Fruit fly (Drosophila melanogaster) whole organism, embryonic: ENCODE data around the gene CG34163.

Source experiments
- Atf6 ChIP-seq: fragments of 200-800 bp; sonication (Bioruptor generic); IDR thresholded peaks from 2 replicates; pipeline ENCODE4 v1.3.6; 2022; ENCODE audit warnings: missing biosample characterization, missing genetic modification characterization
- CG10147 ChIP-seq: fragments of 200-800 bp; sonication (Bioruptor generic); optimal IDR thresholded peaks from 2 replicates; lab custom pipeline; 2019; ENCODE audit warnings: missing biosample characterization, mild to moderate bottlenecking, missing genetic modification characterization, moderate library complexity
- CG10209 ChIP-seq: fragments of 200-800 bp; sonication (Bioruptor generic); optimal IDR thresholded peaks from 3 replicates; lab custom pipeline; 2017; ENCODE audit warnings: missing biosample characterization, mild to moderate bottlenecking, missing genetic modification characterization, missing genetic modification reagents
- CG10543 ChIP-seq: fragments of 200-800 bp; sonication (Bioruptor generic); optimal IDR thresholded peaks from 3 replicates; lab custom pipeline; 2017; ENCODE audit warnings: missing biosample characterization, mild to moderate bottlenecking, missing genetic modification characterization, moderate library complexity
- CG11504 ChIP-seq: fragments of 200-800 bp; sonication (Bioruptor generic); optimal IDR thresholded peaks from 3 replicates; lab custom pipeline; 2019; ENCODE audit warnings: missing biosample characterization, mild to moderate bottlenecking, missing genetic modification characterization, moderate library complexity
- CG11723 ChIP-seq: fragments of 200-800 bp; sonication (Bioruptor generic); optimal IDR thresholded peaks from 2 replicates; lab custom pipeline; 2017; ENCODE audit warnings: missing biosample characterization, mild to moderate bottlenecking, missing genetic modification characterization
- CG12299 ChIP-seq: fragments of 200-800 bp; sonication (Bioruptor generic); optimal IDR thresholded peaks from 2 replicates; lab custom pipeline; 2018; ENCODE audit warnings: missing biosample characterization, mild to moderate bottlenecking, missing genetic modification characterization
- CG12942 ChIP-seq: fragments of 200-800 bp; sonication (Bioruptor generic); optimal IDR thresholded peaks from 3 replicates; lab custom pipeline; 2016; ENCODE audit warnings: missing biosample characterization, missing genetic modification characterization
- CG14667 ChIP-seq: fragments of 200-800 bp; sonication (Bioruptor generic); IDR thresholded peaks from 2 replicates; pipeline ENCODE4 v1.3.6; 2022; ENCODE audit warnings: missing biosample characterization, missing genetic modification characterization
- CG14710 ChIP-seq: fragments of 200-800 bp; sonication (Bioruptor generic); optimal IDR thresholded peaks from 3 replicates; lab custom pipeline; 2019; ENCODE audit warnings: missing biosample characterization, mild to moderate bottlenecking, missing genetic modification characterization, moderate library complexity
- CG17568 ChIP-seq: fragments of 200-800 bp; sonication (Bioruptor generic); optimal IDR thresholded peaks from 2 replicates; lab custom pipeline; 2018; ENCODE audit warnings: missing biosample characterization, mild to moderate bottlenecking, missing genetic modification characterization, moderate library complexity
- CG1792 ChIP-seq: fragments of 200-800 bp; sonication (Bioruptor generic); optimal IDR thresholded peaks from 2 replicates; lab custom pipeline; 2016; ENCODE audit warnings: missing biosample characterization, missing genetic modification characterization
- CG1832 ChIP-seq: fragments of 200-800 bp; sonication (Bioruptor generic); optimal IDR thresholded peaks from 2 replicates; lab custom pipeline; 2017; ENCODE audit warnings: missing biosample characterization, mild to moderate bottlenecking, missing genetic modification characterization, inconsistent platforms
- CG4424 ChIP-seq: fragments of 200-800 bp; sonication (Bioruptor generic); optimal IDR thresholded peaks from 3 replicates; lab custom pipeline; 2016; ENCODE audit warnings: missing biosample characterization, missing genetic modification characterization
- CG6254 ChIP-seq: fragments of 200-800 bp; sonication (Bioruptor generic); optimal IDR thresholded peaks from 3 replicates; lab custom pipeline; 2017; ENCODE audit warnings: mild to moderate bottlenecking, missing biosample characterization, missing genetic modification reagents, missing genetic modification characterization
- CG6813 ChIP-seq: fragments of 200-800 bp; sonication (Bioruptor generic); optimal IDR thresholded peaks from 2 replicates; lab custom pipeline; 2017; ENCODE audit warnings: missing biosample characterization, missing genetic modification characterization, mild to moderate bottlenecking, moderate library complexity, missing genetic modification reagents
- CG7928 ChIP-seq: fragments of 200-800 bp; sonication (Bioruptor generic); optimal IDR thresholded peaks from 2 replicates; lab custom pipeline; 2017; ENCODE audit warnings: missing biosample characterization, mild to moderate bottlenecking, missing genetic modification characterization
- CG9609 ChIP-seq: fragments of 200-800 bp; sonication (Bioruptor generic); optimal IDR thresholded peaks from 3 replicates; lab custom pipeline; 2016; ENCODE audit warnings: missing biosample characterization, missing genetic modification characterization
- D19A ChIP-seq: fragments of 200-800 bp; optimal IDR thresholded peaks from 3 replicates; lab custom pipeline; 2019; ENCODE audit warnings: missing biosample characterization, mild to moderate bottlenecking, missing genetic modification characterization, moderate library complexity
- Dad ChIP-seq: fragments of 200-800 bp; sonication (Bioruptor generic); optimal IDR thresholded peaks from 3 replicates; lab custom pipeline; 2016; ENCODE audit warnings: missing biosample characterization, missing genetic modification characterization
- Dip3 ChIP-seq: fragments of 200-800 bp; sonication (Bioruptor generic); optimal IDR thresholded peaks from 3 replicates; lab custom pipeline; 2016; ENCODE audit warnings: missing biosample characterization, missing genetic modification characterization
- Drgx ChIP-seq: fragments of 200-800 bp; sonication (Bioruptor generic); IDR thresholded peaks from 2 replicates; pipeline ENCODE4 v1.3.6; 2022; ENCODE audit warnings: missing biosample characterization, missing genetic modification characterization
- Fer2 ChIP-seq: fragments of 200-800 bp; sonication (Bioruptor generic); optimal IDR thresholded peaks from 2 replicates; lab custom pipeline; 2018; ENCODE audit warnings: missing biosample characterization, mild to moderate bottlenecking, missing genetic modification characterization, moderate library complexity
- HLHmδ ChIP-seq: fragments of 200-800 bp; sonication (Bioruptor generic); optimal IDR thresholded peaks from 2 replicates; lab custom pipeline; 2018; ENCODE audit warnings: missing biosample characterization, mild to moderate bottlenecking, missing genetic modification characterization, moderate library complexity
- Hr39 ChIP-seq: fragments of >200 bp; optimal IDR thresholded peaks from 2 replicates; lab custom pipeline; 2017
- Kr ChIP-seq: fragments of 200-800 bp; sonication (Bioruptor generic); optimal IDR thresholded peaks from 2 replicates; lab custom pipeline; 2017; ENCODE audit warnings: missing biosample characterization, mild to moderate bottlenecking, missing genetic modification characterization
- Mrtf ChIP-seq: fragments of 200-800 bp; sonication (Bioruptor generic); IDR thresholded peaks from 3 replicates; pipeline ENCODE4 v1.3.6; 2022; ENCODE audit warnings: missing biosample characterization, missing genetic modification characterization
- Poxn ChIP-seq: fragments of 200-800 bp; sonication (Bioruptor generic); IDR thresholded peaks from 2 replicates; pipeline ENCODE4 v1.3.6; 2022; ENCODE audit warnings: missing biosample characterization, missing genetic modification characterization
- Ptx1 ChIP-seq: fragments of 200-800 bp; sonication (Bioruptor generic); IDR thresholded peaks from 2 replicates; pipeline ENCODE4 v1.3.6; 2022; ENCODE audit warnings: missing biosample characterization, missing genetic modification characterization
- Ravus ChIP-seq: fragments of 200-800 bp; sonication (Bioruptor generic); IDR thresholded peaks from 2 replicates; pipeline ENCODE4 v1.3.6; 2022; ENCODE audit warnings: missing biosample characterization, missing genetic modification characterization
- Rx ChIP-seq: fragments of 200-800 bp; sonication (Bioruptor generic); IDR thresholded peaks from 2 replicates; pipeline ENCODE4 v1.3.6; 2022; ENCODE audit warnings: missing biosample characterization, missing genetic modification characterization
- Scr ChIP-seq: fragments of 200-800 bp; sonication (Bioruptor generic); IDR thresholded peaks from 2 replicates; pipeline ENCODE4 v1.3.6; 2022; ENCODE audit warnings: missing biosample characterization, missing genetic modification characterization; ENCODE audit not compliant: partially characterized antibody
- amos ChIP-seq: fragments of 200-800 bp; sonication (Bioruptor generic); IDR thresholded peaks from 2 replicates; pipeline ENCODE4 v1.3.6; 2022; ENCODE audit warnings: missing biosample characterization, missing genetic modification characterization; ENCODE audit not compliant: partially characterized antibody
- disco-r ChIP-seq: fragments of 200-800 bp; sonication (Bioruptor generic); optimal IDR thresholded peaks from 2 replicates; lab custom pipeline; 2016; ENCODE audit warnings: missing biosample characterization, missing genetic modification characterization
- gsb-n ChIP-seq: fragments of 200-800 bp; sonication (Bioruptor generic); optimal IDR thresholded peaks from 3 replicates; lab custom pipeline; 2018; ENCODE audit warnings: missing biosample characterization, mild to moderate bottlenecking, missing genetic modification characterization
- jumu ChIP-seq: fragments of 200-800 bp; sonication (Bioruptor generic); optimal IDR thresholded peaks from 3 replicates; lab custom pipeline; 2016; ENCODE audit warnings: missing biosample characterization, missing genetic modification characterization
- lab ChIP-seq: fragments of 200-800 bp; sonication (Bioruptor generic); optimal IDR thresholded peaks from 3 replicates; lab custom pipeline; 2017; ENCODE audit warnings: missing biosample characterization, missing genetic modification characterization, mild to moderate bottlenecking, moderate library complexity, missing genetic modification reagents
- lilli ChIP-seq: fragments of 200-800 bp; sonication (Bioruptor generic); optimal IDR thresholded peaks from 3 replicates; lab custom pipeline; 2016; ENCODE audit warnings: missing biosample characterization, missing genetic modification characterization
- mam ChIP-seq: fragments of 200-800 bp; sonication (Bioruptor generic); optimal IDR thresholded peaks from 3 replicates; lab custom pipeline; 2016; ENCODE audit warnings: missing biosample characterization, missing genetic modification characterization
- oc ChIP-seq: fragments of 200-800 bp; sonication (Bioruptor generic); optimal IDR thresholded peaks from 2 replicates; lab custom pipeline; 2018; ENCODE audit warnings: missing biosample characterization, mild to moderate bottlenecking, missing genetic modification characterization, moderate library complexity
- pnt ChIP-seq: fragments of 200-800 bp; sonication (Bioruptor generic); optimal IDR thresholded peaks from 3 replicates; lab custom pipeline; 2016; ENCODE audit warnings: missing biosample characterization, missing genetic modification characterization
- scrt ChIP-seq: fragments of 200-800 bp; sonication (Bioruptor generic); optimal IDR thresholded peaks from 2 replicates; lab custom pipeline; 2018; ENCODE audit warnings: missing biosample characterization, mild to moderate bottlenecking, missing genetic modification characterization, moderate library complexity
- sens ChIP-seq: fragments of 200-800 bp; sonication (Bioruptor generic); peaks from one replicate; lab custom pipeline; 2016; ENCODE audit warnings: missing biosample characterization, missing genetic modification characterization
- slbo ChIP-seq: fragments of 200-800 bp; sonication (Bioruptor generic); IDR thresholded peaks from 2 replicates; pipeline ENCODE4 v1.3.6; 2022; ENCODE audit warnings: missing biosample characterization, missing genetic modification characterization
- so ChIP-seq: fragments of 200-800 bp; sonication (Bioruptor generic); IDR thresholded peaks from 3 replicates; pipeline ENCODE4 v1.3.6; 2022; ENCODE audit warnings: missing biosample characterization, missing genetic modification characterization
- sug ChIP-seq: fragments of 200-800 bp; optimal IDR thresholded peaks from 2 replicates; lab custom pipeline; 2019; ENCODE audit warnings: missing biosample characterization, mild to moderate bottlenecking, missing genetic modification characterization, moderate library complexity
- tgo ChIP-seq: fragments of 200-800 bp; sonication (Bioruptor generic); IDR thresholded peaks from 3 replicates; pipeline ENCODE4 v1.3.6; 2022; ENCODE audit warnings: missing biosample characterization, missing genetic modification characterization
- ttk ChIP-seq: fragments of 200-800 bp; sonication (Bioruptor generic); IDR thresholded peaks from 2 replicates; pipeline ENCODE4 v2.1.2; 2022; ENCODE audit warnings: missing biosample characterization, missing genetic modification characterization
- tx ChIP-seq: fragments of 200-800 bp; sonication (Bioruptor generic); optimal IDR thresholded peaks from 2 replicates; lab custom pipeline; 2016; ENCODE audit warnings: missing biosample characterization, missing genetic modification characterization
- zf30C ChIP-seq: fragments of 200-800 bp; sonication (Bioruptor generic); optimal IDR thresholded peaks from 3 replicates; lab custom pipeline; 2018; ENCODE audit warnings: missing biosample characterization, mild to moderate bottlenecking, missing genetic modification characterization
- zfh2 ChIP-seq: fragments of 200-800 bp; sonication (Bioruptor generic); optimal IDR thresholded peaks from 2 replicates; lab custom pipeline; 2016; ENCODE audit warnings: missing biosample characterization, missing genetic modification characterization

The CG34163 gene

dm6 chr2L:11949917-11950316, 38.2 kb upstream of the CG34163 start (continued):
- TF ChIP-seq lab (GFP tag; lab: Kevin White, UChicago) (no peak), Hr39 (lab: Kevin White, UChicago) (no peak), pnt (peak; percentile 50), Drgx (GFP tag; lab: Robert Waterston, UW) (peak; percentile 94), slbo (GFP tag; lab: Robert Waterston, UW) (peak; percentile 45), Poxn (GFP tag; lab: Robert Waterston, UW) (no peak), CG10147 (GFP tag; lab: Kevin White, UChicago) (no peak), Ravus (GFP tag; lab: Robert Waterston, UW) (no peak; the same call in 1 of the 2 replicates), CG9609 (GFP tag; lab: Kevin White, UChicago) (peak; percentile 0), Kr (no peak), CG17568 (GFP tag; lab: Kevin White, UChicago) (no peak), D19A (tag; lab: Kevin White, UChicago) (peak; percentile 36), gsb-n (no peak), sens (GFP tag; lab: Kevin White, UChicago) (peak; percentile 91), Dip3 (GFP tag; lab: Kevin White, UChicago) (no peak), Dad (GFP tag; lab: Kevin White, UChicago) (no peak), scrt (GFP tag; lab: Kevin White, UChicago) (no peak), Atf6 (GFP tag; lab: Robert Waterston, UW) (no peak; the same call in 1 of the 2 replicates), oc (tag; lab: Kevin White, UChicago) (peak; percentile 37), HLHmδ (GFP tag; lab: Kevin White, UChicago) (no peak), disco-r (GFP tag; lab: Kevin White, UChicago) (no peak), Rx (GFP tag; lab: Robert Waterston, UW) (0 out of 2 replicates have a peak, but pooled peaks have one; percentile 4), CG1832 (GFP tag; lab: Kevin White, UChicago) (no peak), CG6254 (GFP tag; lab: Kevin White, UChicago) (no peak), CG4424 (peak; percentile 8), CG10543 (GFP tag; lab: Kevin White, UChicago) (no peak), Scr (GFP tag; lab: Robert Waterston, UW) (no peak), zf30C (no peak), lilli (GFP tag; lab: Kevin White, UChicago) (peak; percentile 16), CG7928 (no peak), tx (peak; percentile 1), CG10209 (GFP tag; lab: Kevin White, UChicago) (peak; percentile 14), CG12942 (no peak), CG14667 (peak; percentile 40; the same call in 1 of the 2 replicates), CG12299 (no peak), Ptx1 (GFP tag; lab: Robert Waterston, UW) (peak; percentile 55), mam (GFP tag; lab: Kevin White, UChicago) (no peak), CG14710 (tag; lab: Kevin White, UChicago) (peak; percentile 17), CG1792 (GFP tag; lab: Kevin White, UChicago) (no peak), jumu (GFP tag; lab: Kevin White, UChicago) (peak; percentile 42), ttk (GFP tag; lab: Robert Waterston, UW) (peak; percentile 64; the same call in 1 of the 2 replicates), zfh2 (GFP tag; lab: Kevin White, UChicago) (no peak), amos (GFP tag; lab: Robert Waterston, UW) (0 out of 2 replicates have a peak, but pooled peaks have one; percentile 9), CG6813 (GFP tag; lab: Kevin White, UChicago) (no peak), CG11723 (peak; percentile 3), sug (no peak), tgo (GFP tag; lab: Robert Waterston, UW) (peak; percentile 64), Fer2 (no peak), Mrtf (GFP tag; lab: Robert Waterston, UW) (peak; percentile 39; the same call in 1 of the 3 replicates), so (GFP tag; lab: Robert Waterston, UW) (0 out of 3 replicates have a peak, but pooled peaks have one; percentile 19), CG11504 (tag; lab: Kevin White, UChicago) (peak; percentile 69)
